Worm (Caenorhabditis elegans) whole organism, L4 larva: Measurements from ENCODE around the gene ZK813.4.

Experiments used
- gei-8 ChIP-seq: fragments of 200-800 bp; sonication (Bioruptor generic); optimal IDR thresholded peaks from 2 replicates; lab custom pipeline; 2018; ENCODE audit warnings: mild to moderate bottlenecking, missing genetic modification characterization, missing compliant biosample characterization
- jun-1 ChIP-seq: fragments of 150-350 bp; optimal IDR thresholded peaks from 2 replicates; lab custom pipeline; 2014; ENCODE audit warnings: missing biosample characterization, missing genetic modification reagents, missing genetic modification characterization
- lin-15B ChIP-seq: fragments of 150-350 bp; sonication (generic microtip); optimal IDR thresholded peaks from 3 replicates; lab custom pipeline; 2014; ENCODE audit warnings: missing biosample characterization, missing genetic modification characterization
- lsy-2 ChIP-seq, 2 experiments: fragments of 150-350 bp in 1 of 2; sonication (generic microtip) in 1 of 2; optimal IDR thresholded peaks; 2 replicates each; lab custom pipeline; 2014 to 2017; ENCODE audit warnings: missing biosample characterization in 2 of 2, missing genetic modification characterization in 2 of 2
- nhr-28 ChIP-seq: fragments of 150-350 bp; optimal IDR thresholded peaks from 2 replicates; lab custom pipeline; 2014; ENCODE audit warnings: missing biosample characterization, missing genetic modification characterization
- zip-2 ChIP-seq: fragments of 150-350 bp; optimal IDR thresholded peaks from 2 replicates; lab custom pipeline; 2014; ENCODE audit warnings: missing biosample characterization, missing genetic modification characterization

ce11 chrX:3470307-3470706 lies 40.4 kb upstream of the ZK813.4 start:
- no peak for TF ChIP-seq lsy-2 (tag; optimal IDR thresholded peaks at IDR 0.05; lab: Kevin White, UChicago)
- TF ChIP-seq nhr-28 (tag; lab: Kevin White, UChicago) = no peak
- TF ChIP-seq lin-15B (tag; lab: Kevin White, UChicago) = no peak
- no peak for TF ChIP-seq zip-2 (tag; lab: Kevin White, UChicago)
- TF ChIP-seq gei-8 (GFP tag; lab: Kevin White, UChicago) = no peak
- TF ChIP-seq jun-1 = no peak
